Fruit fly (Drosophila melanogaster) whole organism, embryonic: ENCODE results near the gene CG31213.
A peak's percentile ranks its signal among the peaks of the same experiment; 100 is the strongest.

Experiments used
- CG11247 ChIP-seq: fragments of 200-800 bp; sonication (Bioruptor generic); IDR thresholded peaks from 2 replicates; pipeline ENCODE4 v1.3.6; 2022; ENCODE audit warnings: missing biosample characterization, missing genetic modification characterization
- CG12299 ChIP-seq: fragments of 200-800 bp; sonication (Bioruptor generic); optimal IDR thresholded peaks from 2 replicates; lab custom pipeline; 2018; ENCODE audit warnings: missing biosample characterization, mild to moderate bottlenecking, missing genetic modification characterization
- CG14441 ChIP-seq: fragments of 200-800 bp; sonication (Bioruptor generic); IDR thresholded peaks from 2 replicates; pipeline ENCODE4 v1.3.6; 2022; ENCODE audit warnings: missing biosample characterization, missing genetic modification characterization
- CG15269 ChIP-seq: fragments of 200-800 bp; sonication (Bioruptor generic); optimal IDR thresholded peaks from 2 replicates; lab custom pipeline; 2018; ENCODE audit warnings: missing biosample characterization, mild to moderate bottlenecking, missing genetic modification characterization, moderate library complexity
- CG15696 ChIP-seq: fragments of 200-800 bp; sonication (Bioruptor generic); optimal IDR thresholded peaks from 2 replicates; lab custom pipeline; 2019; ENCODE audit warnings: missing biosample characterization, mild to moderate bottlenecking, missing genetic modification characterization, moderate library complexity
- CG3838 ChIP-seq: fragments of 200-800 bp; sonication (Bioruptor generic); optimal IDR thresholded peaks from 3 replicates; lab custom pipeline; 2016; ENCODE audit warnings: missing biosample characterization, missing genetic modification characterization
- CG4360 ChIP-seq: fragments of 200-800 bp; sonication (Bioruptor generic); IDR thresholded peaks from 2 replicates; pipeline ENCODE4 v1.3.6; 2022; ENCODE audit warnings: missing biosample characterization, missing genetic modification characterization
- CG5180 ChIP-seq: fragments of 200-800 bp; sonication (Bioruptor generic); optimal IDR thresholded peaks from 3 replicates; lab custom pipeline; 2017; ENCODE audit warnings: missing biosample characterization, missing genetic modification characterization, mild to moderate bottlenecking, moderate library complexity, missing genetic modification reagents
- CG6683 ChIP-seq: fragments of 200-800 bp; sonication (Bioruptor generic); optimal IDR thresholded peaks from 2 replicates; lab custom pipeline; 2017; ENCODE audit warnings: missing biosample characterization, mild to moderate bottlenecking, missing genetic modification characterization, missing genetic modification reagents
- CG8089 ChIP-seq: fragments of 200-800 bp; sonication (Bioruptor generic); optimal IDR thresholded peaks from 3 replicates; lab custom pipeline; 2016; ENCODE audit warnings: missing biosample characterization, missing genetic modification characterization
- CHES-1-like ChIP-seq: fragments of 200-800 bp; sonication (Bioruptor generic); optimal IDR thresholded peaks from 2 replicates; lab custom pipeline; 2016; ENCODE audit warnings: missing biosample characterization, missing genetic modification characterization
- Camta ChIP-seq: fragments of 200-800 bp; sonication (Bioruptor generic); optimal IDR thresholded peaks from 2 replicates; lab custom pipeline; 2016; ENCODE audit warnings: missing biosample characterization, missing genetic modification characterization
- Chrac-16 ChIP-seq: fragments of 200-800 bp; sonication (Bioruptor generic); optimal IDR thresholded peaks from 3 replicates; lab custom pipeline; 2016; ENCODE audit warnings: missing biosample characterization, missing genetic modification characterization
- D19A ChIP-seq: fragments of 200-800 bp; optimal IDR thresholded peaks from 3 replicates; lab custom pipeline; 2019; ENCODE audit warnings: missing biosample characterization, mild to moderate bottlenecking, missing genetic modification characterization, moderate library complexity
- Ets65A ChIP-seq: fragments of 200-800 bp; sonication (Bioruptor generic); peaks from one replicate; lab custom pipeline; 2016; ENCODE audit warnings: missing biosample characterization, missing genetic modification characterization
- Hand ChIP-seq: fragments of 200-800 bp; sonication (Bioruptor generic); optimal IDR thresholded peaks from 2 replicates; lab custom pipeline; 2017; ENCODE audit warnings: mild to moderate bottlenecking, missing biosample characterization, missing genetic modification reagents, missing genetic modification characterization
- Hmr ChIP-seq: fragments of 200-800 bp; sonication (Bioruptor generic); optimal IDR thresholded peaks from 3 replicates; lab custom pipeline; 2017; ENCODE audit warnings: mild to moderate bottlenecking, missing biosample characterization, missing genetic modification reagents, missing genetic modification characterization
- Hr3 ChIP-seq: fragments of 200-800 bp; sonication (Bioruptor generic); optimal IDR thresholded peaks from 3 replicates; lab custom pipeline; 2016; ENCODE audit warnings: missing biosample characterization, missing genetic modification characterization
- Jarid2 ChIP-seq: fragments of 200-800 bp; sonication (Bioruptor generic); optimal IDR thresholded peaks from 3 replicates; lab custom pipeline; 2017; ENCODE audit warnings: mild to moderate bottlenecking, missing biosample characterization, missing genetic modification reagents, missing genetic modification characterization
- MTF-1 ChIP-seq: fragments of 200-800 bp; sonication (Bioruptor generic); optimal IDR thresholded peaks from 2 replicates; lab custom pipeline; 2018; ENCODE audit warnings: missing biosample characterization, mild to moderate bottlenecking, missing genetic modification characterization, borderline replicate concordance
- NC2α ChIP-seq: fragments of 200-800 bp; sonication (Bioruptor generic); optimal IDR thresholded peaks from 2 replicates; lab custom pipeline; 2016; ENCODE audit warnings: missing biosample characterization, missing genetic modification characterization
- Side ChIP-seq: fragments of 200-800 bp; sonication (Bioruptor generic); optimal IDR thresholded peaks from 2 replicates; lab custom pipeline; 2016; ENCODE audit warnings: missing biosample characterization, missing genetic modification characterization
- Sin3A ChIP-seq: fragments of >200 bp; optimal IDR thresholded peaks from 2 replicates; lab custom pipeline; 2018
- bsh ChIP-seq, 2 experiments: fragments of 200-800 bp; sonication (Bioruptor generic); optimal IDR thresholded peaks; 2 replicates each; lab custom pipeline; 2017 to 2018; ENCODE audit warnings: mild to moderate bottlenecking in 2 of 2, missing biosample characterization in 2 of 2, missing genetic modification characterization in 2 of 2, moderate library complexity in 1 of 2
- cas ChIP-seq: fragments of 200-800 bp; sonication (Bioruptor generic); IDR thresholded peaks from 2 replicates; pipeline ENCODE4 v1.3.6; 2022; ENCODE audit warnings: missing biosample characterization, missing genetic modification characterization
- cg ChIP-seq: fragments of 200-800 bp; sonication (Bioruptor generic); optimal IDR thresholded peaks from 3 replicates; lab custom pipeline; 2019; ENCODE audit warnings: missing biosample characterization, mild to moderate bottlenecking, missing genetic modification characterization, moderate library complexity
- corto ChIP-seq: fragments of 200-800 bp; sonication (Bioruptor generic); optimal IDR thresholded peaks from 2 replicates; lab custom pipeline; 2016; ENCODE audit warnings: missing biosample characterization, mild to moderate bottlenecking, missing genetic modification characterization, moderate library complexity
- dmrt11E ChIP-seq: fragments of 200-800 bp; sonication (Bioruptor generic); optimal IDR thresholded peaks from 3 replicates; lab custom pipeline; 2018; ENCODE audit warnings: missing biosample characterization, mild to moderate bottlenecking, missing genetic modification characterization, moderate library complexity
- en ChIP-seq: fragments of 200-800 bp; sonication (Bioruptor generic); optimal IDR thresholded peaks from 2 replicates; lab custom pipeline; 2016; ENCODE audit warnings: missing biosample characterization, missing genetic modification characterization
- ftz-f1 ChIP-seq: fragments of 200-800 bp; sonication (Bioruptor generic); optimal IDR thresholded peaks from 2 replicates; lab custom pipeline; 2016; ENCODE audit warnings: missing biosample characterization, missing genetic modification characterization
- grn ChIP-seq: fragments of 200-800 bp; sonication (Bioruptor generic); optimal IDR thresholded peaks from 3 replicates; lab custom pipeline; 2017; ENCODE audit warnings: missing biosample characterization, missing genetic modification characterization
- gsb-n ChIP-seq: fragments of 200-800 bp; sonication (Bioruptor generic); optimal IDR thresholded peaks from 3 replicates; lab custom pipeline; 2018; ENCODE audit warnings: missing biosample characterization, mild to moderate bottlenecking, missing genetic modification characterization
- hbn ChIP-seq: fragments of 200-800 bp; sonication (Bioruptor generic); IDR thresholded peaks from 2 replicates; pipeline ENCODE4 v1.3.6; 2022; ENCODE audit warnings: missing biosample characterization, missing genetic modification characterization; ENCODE audit not compliant: partially characterized antibody
- lov ChIP-seq, 2 experiments: fragments of 200-800 bp in 1 of 2; fragments of >200 bp in 1 of 2; sonication (Bioruptor generic) in 1 of 2; IDR thresholded peaks in 1 of 2; optimal IDR thresholded peaks in 1 of 2; 2 replicates in 1 of 2; 3 replicates in 1 of 2; pipeline versions ENCODE4 v1.3.6 to Lab custom; 2017 to 2022; ENCODE audit warnings: missing biosample characterization in 1 of 2, missing genetic modification characterization in 1 of 2
- oc ChIP-seq: fragments of 200-800 bp; sonication (Bioruptor generic); optimal IDR thresholded peaks from 2 replicates; lab custom pipeline; 2018; ENCODE audit warnings: missing biosample characterization, mild to moderate bottlenecking, missing genetic modification characterization, moderate library complexity
- pho ChIP-seq: fragments of 200-800 bp; sonication (Bioruptor generic); optimal IDR thresholded peaks from 2 replicates; lab custom pipeline; 2016; ENCODE audit warnings: missing biosample characterization, missing genetic modification characterization
- pros ChIP-seq: fragments of 200-800 bp; sonication (Bioruptor generic); optimal IDR thresholded peaks from 3 replicates; lab custom pipeline; 2019; ENCODE audit warnings: missing biosample characterization, mild to moderate bottlenecking, missing genetic modification characterization, moderate library complexity
- sc ChIP-seq, 3 experiments: fragments of >200 bp in 2 of 3; fragments of 200-800 bp in 1 of 3; sonication (Bioruptor generic) in 1 of 3; optimal IDR thresholded peaks; 2 replicates in 2 of 3; 3 replicates in 1 of 3; lab custom pipeline; 2017; ENCODE audit warnings: mild to moderate bottlenecking in 1 of 3, missing biosample characterization in 1 of 3, missing genetic modification characterization in 1 of 3, missing genetic modification reagents in 1 of 3
- sens ChIP-seq: fragments of 200-800 bp; sonication (Bioruptor generic); peaks from one replicate; lab custom pipeline; 2016; ENCODE audit warnings: missing biosample characterization, missing genetic modification characterization
- sisA ChIP-seq: fragments of 200-800 bp; sonication (Bioruptor generic); IDR thresholded peaks from 2 replicates; pipeline ENCODE4 v1.3.6; 2022; ENCODE audit warnings: missing biosample characterization, missing genetic modification characterization
- sna ChIP-seq: fragments of 200-800 bp; sonication (Bioruptor generic); IDR thresholded peaks from 2 replicates; pipeline ENCODE4 v1.3.6; 2022; ENCODE audit warnings: missing biosample characterization, missing genetic modification characterization; ENCODE audit not compliant: partially characterized antibody
- sqz ChIP-seq: fragments of 200-800 bp; sonication (Bioruptor generic); optimal IDR thresholded peaks from 3 replicates; lab custom pipeline; 2018; ENCODE audit warnings: missing biosample characterization, mild to moderate bottlenecking, missing genetic modification characterization
- tna ChIP-seq: fragments of 200-800 bp; sonication (Bioruptor generic); IDR thresholded peaks from 2 replicates; pipeline ENCODE4 v1.3.6; 2022; ENCODE audit warnings: missing biosample characterization, missing genetic modification characterization; ENCODE audit not compliant: partially characterized antibody
- yki ChIP-seq: fragments of >200 bp; optimal IDR thresholded peaks from 3 replicates; lab custom pipeline; 2018
- zen ChIP-seq: fragments of 200-800 bp; sonication (Bioruptor generic); optimal IDR thresholded peaks from 3 replicates; lab custom pipeline; 2018; ENCODE audit warnings: missing biosample characterization, mild to moderate bottlenecking, missing genetic modification characterization, moderate library complexity
- zfh1 ChIP-seq: fragments of 200-800 bp; sonication (Bioruptor generic); IDR thresholded peaks from 3 replicates; pipeline ENCODE4 v1.3.6; 2022; ENCODE audit warnings: missing biosample characterization, missing genetic modification characterization

CG31213 gene

dm6 chr3R:20012688-20013087, 40.0 kb downstream of the CG31213 start:
- no peak for TF ChIP-seq sc (optimal IDR thresholded peaks at IDR 0.05; lab: Kevin White, UChicago)
- no peak for TF ChIP-seq sc (GFP tag; optimal IDR thresholded peaks at IDR 0.05; lab: Kevin White, UChicago)
- TF ChIP-seq Ets65A: peak; percentile 90
- TF ChIP-seq bsh (GFP tag; optimal IDR thresholded peaks at IDR 0.05; lab: Kevin White, UChicago): peak in 1 of 2 experiments; percentile 17
- TF ChIP-seq cg (GFP tag; lab: Kevin White, UChicago): no peak
- TF ChIP-seq dmrt11E (tag; lab: Kevin White, UChicago): peak; percentile 17
- TF ChIP-seq sens (GFP tag; lab: Kevin White, UChicago): peak; percentile 13

- no peak for TF ChIP-seq oc (tag; lab: Kevin White, UChicago)
- TF ChIP-seq tna (GFP tag; lab: Robert Waterston, UW): no peak
- TF ChIP-seq CG15269: no peak
- TF ChIP-seq CG14441 (GFP tag; lab: Robert Waterston, UW): no peak
- TF ChIP-seq Chrac-16: no peak
- TF ChIP-seq pros (GFP tag; lab: Kevin White, UChicago): no peak
- no peak for TF ChIP-seq zen (tag; lab: Kevin White, UChicago)
- TF ChIP-seq CG12299: no peak
- no peak for TF ChIP-seq corto (GFP tag; lab: Kevin White, UChicago)
- TF ChIP-seq NC2α (GFP tag; lab: Kevin White, UChicago): no peak
- no peak for TF ChIP-seq Side
- TF ChIP-seq CG11247: no peak
- no peak for TF ChIP-seq CHES-1-like (GFP tag; lab: Kevin White, UChicago)
- TF ChIP-seq sisA (GFP tag; lab: Robert Waterston, UW): no peak
- no peak for TF ChIP-seq CG4360 (GFP tag; lab: Robert Waterston, UW)
Measured at dm6 chr3R:20013404-20013922, 40.8 kb downstream of the CG31213 start, which contains the start of the genes CG17190 and CG4836. CG17190 (minus strand) TSS chr3R:20013504. CG4836 (plus strand) TSS chr3R:20013872.

dm6 chr3R:20021152-20021769, 48.6 kb downstream of the CG31213 start, which contains the start of the genes PIG-L and psidin:
PIG-L (minus strand) TSS chr3R:20021338.
psidin (plus strand) TSS chr3R:20021704.
- peak; percentile 56 for TF ChIP-seq CG8089
- no peak for TF ChIP-seq ftz-f1 (GFP tag; lab: Kevin White, UChicago)
- no peak for TF ChIP-seq CG6683 (GFP tag; lab: Kevin White, UChicago)
- TF ChIP-seq CG3838 (GFP tag; lab: Kevin White, UChicago): peak; percentile 71
- peak; percentile 97 for TF ChIP-seq sna
- TF ChIP-seq en (GFP tag; lab: Kevin White, UChicago): peak; percentile 37
- peak; percentile 80 for TF ChIP-seq CG15696 (tag; lab: Kevin White, UChicago)
- TF ChIP-seq CG5180 (GFP tag; lab: Kevin White, UChicago): no peak
- peak; percentile 77 for TF ChIP-seq Camta (GFP tag; lab: Kevin White, UChicago)
- TF ChIP-seq grn (GFP tag; lab: Kevin White, UChicago): peak; percentile 6
- TF ChIP-seq yki (lab: Kevin White, UChicago): no peak
- TF ChIP-seq pho (GFP tag; lab: Kevin White, UChicago): peak; percentile 90
- TF ChIP-seq CG14441 (GFP tag; lab: Robert Waterston, UW): peak; percentile 72
- peak; percentile 82 for TF ChIP-seq Hmr (GFP tag; lab: Kevin White, UChicago)
- TF ChIP-seq D19A: no peak
- TF ChIP-seq cas (GFP tag; lab: Robert Waterston, UW): 0 out of 2 replicates have a peak, but pooled peaks have one; percentile 8
- TF ChIP-seq Hand (GFP tag; lab: Kevin White, UChicago): peak; percentile 49
- TF ChIP-seq MTF-1 (GFP tag; lab: Kevin White, UChicago): no peak
- peak; percentile 78 for TF ChIP-seq Sin3A (lab: Kevin White, UChicago)
- no peak for TF ChIP-seq corto (GFP tag; lab: Kevin White, UChicago)
- peak; percentile 68; the same call in 2 of the 3 replicates for TF ChIP-seq zfh1
- TF ChIP-seq Hr3 (GFP tag; lab: Kevin White, UChicago): peak; percentile 87
- TF ChIP-seq sqz: no peak
- peak; percentile 76 for TF ChIP-seq hbn (GFP tag; lab: Robert Waterston, UW)
- no peak for TF ChIP-seq Jarid2 (GFP tag; lab: Kevin White, UChicago)
- no peak for TF ChIP-seq lov (optimal IDR thresholded peaks at IDR 0.05; lab: Kevin White, UChicago)
- TF ChIP-seq lov (GFP tag; IDR thresholded peaks at IDR 0.05; lab: Robert Waterston, UW): peak; percentile 41; the same call in 1 of the 3 replicates
- no peak for TF ChIP-seq gsb-n (tag; lab: Kevin White, UChicago)
